Fruit fly (Drosophila melanogaster) ovary, adult (tissue): ENCODE data around the gene CG17105.

Experiments
- CG17801 ChIP-seq: fragments of 200-800 bp; optimal IDR thresholded peaks from 2 replicates; lab custom pipeline; 2019; ENCODE audit warnings: missing biosample characterization, mild to moderate bottlenecking, missing genetic modification characterization, moderate library complexity; ENCODE audit not compliant: partially characterized antibody

Gene CG17105

dm6 chr2L:10680584-10681080, at the start of gene CG17105:
CG17105 (plus strand) TSS chr2L:10681030.
- TF ChIP-seq CG17801 (GFP tag; lab: Kevin White, UChicago) = no peak

dm6 chr2L:10632702-10633101, 48.1 kb upstream of the CG17105 start:
- TF ChIP-seq CG17801 (GFP tag; lab: Kevin White, UChicago) = no peak

- no peak for TF ChIP-seq CG17801 (GFP tag; lab: Kevin White, UChicago)
These were observed 42.5 kb upstream of the CG17105 start, which contains the start of gene CG7329 for dm6 chr2L:10638371-10638770. CG7329 (minus strand) TSS chr2L:10638471.

- TF ChIP-seq CG17801 (GFP tag; lab: Kevin White, UChicago) = no peak
These were observed 41.2 kb upstream of the CG17105 start, which contains the start of gene CG31872 for dm6 chr2L:10639631-10640030. CG31872 (plus strand) TSS chr2L:10639931.

dm6 chr2L:10643671-10644070, 37.2 kb upstream of the CG17105 start, which contains the start of gene CG18284:
CG18284 (plus strand) TSS chr2L:10643971.
- no peak for TF ChIP-seq CG17801 (GFP tag; lab: Kevin White, UChicago)

- TF ChIP-seq CG17801 (GFP tag; lab: Kevin White, UChicago) = no peak
These were observed 34.7 kb upstream of the CG17105 start, which contains the start of gene CG17097 for dm6 chr2L:10646115-10646514. CG17097 (plus strand) TSS chr2L:10646415.

dm6 chr2L:10646726-10647125, 34.1 kb upstream of the CG17105 start:
- TF ChIP-seq CG17801 (GFP tag; lab: Kevin White, UChicago) = no peak

dm6 chr2L:10647720-10648349, 33.0 kb upstream of the CG17105 start:
- no peak for TF ChIP-seq CG17801 (GFP tag; lab: Kevin White, UChicago)

dm6 chr2L:10651313-10651712, 29.5 kb upstream of the CG17105 start, which contains the start of gene dbf:
dbf (plus strand) TSS chr2L:10651613.
- no peak for TF ChIP-seq CG17801 (GFP tag; lab: Kevin White, UChicago)

dm6 chr2L:10654520-10654919, 26.3 kb upstream of the CG17105 start:
- no peak for TF ChIP-seq CG17801 (GFP tag; lab: Kevin White, UChicago)

dm6 chr2L:10657981-10658380, 22.8 kb upstream of the CG17105 start, which contains the start of gene CG45690:
CG45690 (plus strand) TSS chr2L:10658281.
- no peak for TF ChIP-seq CG17801 (GFP tag; lab: Kevin White, UChicago)

dm6 chr2L:10661490-10662240, 19.2 kb upstream of the CG17105 start, which contains the start of gene CG31871:
CG31871 (plus strand) TSS chr2L:10662081.
- no peak for TF ChIP-seq CG17801 (GFP tag; lab: Kevin White, UChicago)

dm6 chr2L:10665603-10666002, 15.2 kb upstream of the CG17105 start:
- no peak for TF ChIP-seq CG17801 (GFP tag; lab: Kevin White, UChicago)

- TF ChIP-seq CG17801 (GFP tag; lab: Kevin White, UChicago) = no peak
These were observed 9.3 kb upstream of the CG17105 start for dm6 chr2L:10671530-10671929.

dm6 chr2L:10672989-10673388, 7.8 kb upstream of the CG17105 start:
- TF ChIP-seq CG17801 (GFP tag; lab: Kevin White, UChicago) = no peak
